Fruit fly (Drosophila melanogaster) whole organism, wandering third instar larva: Measurements from ENCODE around the gene mei-P22.

Experiments
- Abd-B ChIP-seq: fragments of >200 bp; optimal IDR thresholded peaks from 2 replicates; lab custom pipeline; 2017; ENCODE audit warnings: missing biosample characterization, missing genetic modification characterization
- CG32264 ChIP-seq: fragments of 200-800 bp; sonication (Bioruptor generic); optimal IDR thresholded peaks from 2 replicates; lab custom pipeline; 2016; ENCODE audit warnings: missing biosample characterization, missing genetic modification characterization
- CG9705 ChIP-seq: fragments of 200-800 bp; sonication (Bioruptor generic); optimal IDR thresholded peaks from 2 replicates; lab custom pipeline; 2018; ENCODE audit warnings: missing biosample characterization, mild to moderate bottlenecking, missing genetic modification characterization
- CrebA ChIP-seq: fragments of 200-800 bp; sonication (Bioruptor generic); optimal IDR thresholded peaks from 2 replicates; lab custom pipeline; 2016; ENCODE audit warnings: missing biosample characterization, mild to moderate bottlenecking, missing genetic modification characterization, borderline replicate concordance
- Dfd ChIP-seq: fragments of >200 bp; optimal IDR thresholded peaks from 2 replicates; lab custom pipeline; 2017; ENCODE audit warnings: missing biosample characterization, missing genetic modification characterization
- Dif ChIP-seq: fragments of 200-275, 200-300 bp; sonication (Bioruptor generic); optimal IDR thresholded peaks from 2 replicates; lab custom pipeline; 2018; ENCODE audit warnings: missing biosample characterization, missing genetic modification characterization; ENCODE audit not compliant: partially characterized antibody
- GATAd ChIP-seq: sonication (Bioruptor generic); optimal IDR thresholded peaks from 2 replicates; lab custom pipeline; 2016; ENCODE audit warnings: missing biosample characterization, missing genetic modification characterization
- HLH106 ChIP-seq: fragments of 200-800 bp; optimal IDR thresholded peaks from 3 replicates; lab custom pipeline; 2019; ENCODE audit warnings: missing biosample characterization, mild to moderate bottlenecking, missing genetic modification characterization, moderate library complexity
- Hnf4 ChIP-seq: fragments of 200-800 bp; sonication (Bioruptor generic); optimal IDR thresholded peaks from 2 replicates; lab custom pipeline; 2016; ENCODE audit warnings: missing biosample characterization, mild to moderate bottlenecking, missing genetic modification characterization
- Hr78 ChIP-seq: fragments of >200 bp; optimal IDR thresholded peaks from 2 replicates; lab custom pipeline; 2017; ENCODE audit warnings: missing biosample characterization, missing genetic modification characterization
- Hr83 ChIP-seq: fragments of 200-300 bp; sonication (Bioruptor generic); optimal IDR thresholded peaks from 2 replicates; lab custom pipeline; 2016; ENCODE audit warnings: missing biosample characterization, mild to moderate bottlenecking, missing genetic modification characterization, moderate library complexity; ENCODE audit not compliant: poor library complexity, severe bottlenecking
- Jra ChIP-seq: sonication (Bioruptor generic); optimal IDR thresholded peaks from 2 replicates; lab custom pipeline; 2016; ENCODE audit warnings: missing biosample characterization, missing genetic modification characterization
- Mio ChIP-seq: sonication (Bioruptor generic); optimal IDR thresholded peaks from 2 replicates; lab custom pipeline; 2016; ENCODE audit warnings: missing biosample characterization, missing genetic modification characterization
- Myc ChIP-seq: fragments of >200 bp; optimal IDR thresholded peaks from 2 replicates; lab custom pipeline; 2017
- N ChIP-seq: fragments of >200 bp; optimal IDR thresholded peaks from 2 replicates; lab custom pipeline; 2018; ENCODE audit warnings: missing biosample characterization, missing external identifiers, missing genetic modification characterization
- OdsH ChIP-seq: fragments of 200-800 bp; sonication (Bioruptor generic); optimal IDR thresholded peaks from 2 replicates; lab custom pipeline; 2016; ENCODE audit warnings: missing biosample characterization, mild to moderate bottlenecking, missing genetic modification characterization
- Rel ChIP-seq, 2 experiments: fragments of 200-800 bp; sonication (Bioruptor generic) in 1 of 2; optimal IDR thresholded peaks; 2 replicates in 1 of 2; 3 replicates in 1 of 2; lab custom pipeline; 2016 to 2019; ENCODE audit warnings: mild to moderate bottlenecking in 2 of 2, missing biosample characterization in 2 of 2, missing genetic modification characterization in 2 of 2, moderate library complexity in 1 of 2
- Sp1 ChIP-seq: fragments of 200-800 bp; sonication (Bioruptor generic); optimal IDR thresholded peaks from 3 replicates; lab custom pipeline; 2019; ENCODE audit warnings: missing biosample characterization, mild to moderate bottlenecking, missing genetic modification characterization, moderate library complexity
- Vsx2 ChIP-seq: fragments of 200-300, 225-300 bp; sonication (Bioruptor generic); optimal IDR thresholded peaks from 2 replicates; lab custom pipeline; 2018; ENCODE audit warnings: missing biosample characterization, missing genetic modification characterization; ENCODE audit not compliant: partially characterized antibody
- br ChIP-seq: fragments of 200-800 bp; sonication (Bioruptor generic); optimal IDR thresholded peaks from 2 replicates; lab custom pipeline; 2016; ENCODE audit warnings: missing biosample characterization, missing genetic modification characterization
- brk ChIP-seq: fragments of 200-800 bp; sonication (Bioruptor generic); optimal IDR thresholded peaks from 2 replicates; lab custom pipeline; 2016; ENCODE audit warnings: missing biosample characterization, mild to moderate bottlenecking, missing genetic modification characterization
- dl ChIP-seq, 2 experiments: fragments of 175-275, 200-275 bp in 1 of 2; fragments of 200-275 bp in 1 of 2; sonication (Bioruptor generic); optimal IDR thresholded peaks; lab custom pipeline; 2018; ENCODE audit warnings: mild to moderate bottlenecking in 2 of 2, missing biosample characterization in 2 of 2, missing genetic modification characterization in 2 of 2, moderate library complexity in 2 of 2; ENCODE audit not compliant: partially characterized antibody in 2 of 2, insufficient read depth in 1 of 2
- dmrt93B ChIP-seq: fragments of 200-800 bp; sonication (Bioruptor generic); optimal IDR thresholded peaks from 2 replicates; lab custom pipeline; 2018; ENCODE audit warnings: missing biosample characterization, mild to moderate bottlenecking, missing genetic modification characterization
- dsf ChIP-seq: sonication (Bioruptor generic); optimal IDR thresholded peaks from 2 replicates; lab custom pipeline; 2016; ENCODE audit warnings: missing biosample characterization, missing genetic modification characterization, borderline replicate concordance
- ey ChIP-seq: fragments of 200-800 bp; sonication (Bioruptor generic); optimal IDR thresholded peaks from 2 replicates; lab custom pipeline; 2016; ENCODE audit warnings: missing biosample characterization, missing genetic modification characterization
- foxo ChIP-seq, 2 experiments: fragments of 200-800 bp; sonication (Bioruptor generic); optimal IDR thresholded peaks; 2 replicates in 1 of 2; 3 replicates in 1 of 2; lab custom pipeline; 2016 to 2017; ENCODE audit warnings: missing biosample characterization in 2 of 2, missing genetic modification characterization in 2 of 2
- fru ChIP-seq: fragments of 200-800 bp; sonication (Bioruptor generic); optimal IDR thresholded peaks from 3 replicates; lab custom pipeline; 2016; ENCODE audit warnings: missing biosample characterization, mild to moderate bottlenecking, missing genetic modification characterization
- h ChIP-seq: fragments of 200-800 bp; sonication (Bioruptor generic); optimal IDR thresholded peaks from 3 replicates; lab custom pipeline; 2016; ENCODE audit warnings: missing biosample characterization, mild to moderate bottlenecking, missing genetic modification characterization
- jim ChIP-seq: fragments of 175-275, 200-325 bp; sonication (Bioruptor generic); optimal IDR thresholded peaks from 2 replicates; lab custom pipeline; 2016; ENCODE audit warnings: missing biosample characterization, mild to moderate bottlenecking, missing genetic modification characterization
- lola ChIP-seq: fragments of >200 bp; optimal IDR thresholded peaks from 2 replicates; lab custom pipeline; 2017; ENCODE audit warnings: missing biosample characterization, missing genetic modification characterization
- pan ChIP-seq: fragments of >200 bp; optimal IDR thresholded peaks from 2 replicates; lab custom pipeline; 2017
- psq ChIP-seq: fragments of 200-800 bp; sonication (Bioruptor generic); optimal IDR thresholded peaks from 3 replicates; lab custom pipeline; 2017; ENCODE audit warnings: missing biosample characterization, mild to moderate bottlenecking, missing genetic modification characterization, moderate library complexity
- rgr ChIP-seq: fragments of 200-800 bp; sonication (Bioruptor generic); optimal IDR thresholded peaks from 3 replicates; lab custom pipeline; 2016; ENCODE audit warnings: missing biosample characterization, mild to moderate bottlenecking, missing genetic modification characterization
- sage ChIP-seq: fragments of 200-800 bp; sonication (Bioruptor generic); optimal IDR thresholded peaks from 2 replicates; lab custom pipeline; 2016; ENCODE audit warnings: missing biosample characterization, mild to moderate bottlenecking, missing genetic modification characterization
- sv ChIP-seq: fragments of 200-800 bp; sonication (Bioruptor generic); optimal IDR thresholded peaks from 3 replicates; lab custom pipeline; 2016; ENCODE audit warnings: missing biosample characterization, missing genetic modification characterization
- tai ChIP-seq: sonication (Bioruptor generic); optimal IDR thresholded peaks from 2 replicates; lab custom pipeline; 2016; ENCODE audit warnings: missing biosample characterization, missing genetic modification characterization
- usp ChIP-seq: fragments of >200 bp; optimal IDR thresholded peaks from 2 replicates; lab custom pipeline; 2017; ENCODE audit warnings: missing biosample characterization, missing genetic modification characterization
- woc ChIP-seq: sonication (Bioruptor generic); optimal IDR thresholded peaks from 2 replicates; lab custom pipeline; 2016; ENCODE audit warnings: missing biosample characterization, mild to moderate bottlenecking, missing genetic modification characterization

The mei-P22 gene

DNA sequence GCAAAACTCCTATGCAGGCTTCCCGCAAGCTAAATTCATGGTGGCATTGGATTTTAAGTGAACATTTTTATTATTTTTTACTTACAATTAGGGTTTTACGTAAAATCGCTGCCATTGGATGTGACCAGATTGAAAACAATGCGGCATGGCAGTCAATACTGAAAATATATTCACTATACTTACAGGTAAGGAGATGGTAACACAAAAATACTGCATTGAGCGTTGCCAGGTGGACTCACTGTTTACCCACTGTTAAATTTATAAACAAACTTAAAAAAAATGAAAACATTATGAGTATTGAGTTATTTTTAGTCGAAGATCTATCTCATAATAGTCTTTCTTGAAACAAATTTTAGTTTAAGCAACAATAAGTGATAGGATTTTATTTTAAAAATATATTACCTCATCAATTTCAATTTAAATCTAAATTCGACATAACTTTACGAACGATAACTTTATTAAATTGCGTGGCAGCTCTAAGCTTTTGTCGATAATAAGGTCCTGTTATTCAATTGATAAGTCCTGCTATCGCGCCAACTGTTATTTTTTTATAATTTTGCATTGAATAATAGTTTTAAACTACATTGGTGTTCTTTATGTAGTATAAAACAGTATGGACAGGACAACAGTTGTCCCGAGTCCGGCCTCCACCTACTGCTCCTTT, at the start of gene mei-P22, which contains the start of gene mRpL50:
TSS of gene mei-P22 (plus strand) at position 614 of the 664 bp plus-strand sequence.
TSS of gene mRpL50 (minus strand) at position 159 of the 664 bp plus-strand sequence.
- no peak for TF ChIP-seq jim
- TF ChIP-seq Sp1 (GFP tag; lab: Kevin White, UChicago) = no peak
- no peak for TF ChIP-seq Hnf4 (GFP tag; lab: Kevin White, UChicago)
- no peak for TF ChIP-seq HLH106 (tag; lab: Kevin White, UChicago)
- TF ChIP-seq Vsx2 (GFP tag; lab: Kevin White, UChicago) = no peak
- no peak for TF ChIP-seq Dif (GFP tag; lab: Kevin White, UChicago)
- TF ChIP-seq rgr (GFP tag; lab: Kevin White, UChicago) = peak; percentile 88
- TF ChIP-seq Mio (GFP tag; lab: Kevin White, UChicago) = no peak
- TF ChIP-seq OdsH (GFP tag; lab: Kevin White, UChicago) = no peak
- TF ChIP-seq Myc = no peak
- no peak for TF ChIP-seq N (GFP tag; lab: Kevin White, UChicago)
- TF ChIP-seq CrebA (GFP tag; lab: Kevin White, UChicago) = no peak
- TF ChIP-seq pan (lab: Kevin White, UChicago) = no peak
- TF ChIP-seq lola (GFP tag; lab: Kevin White, UChicago) = no peak
- TF ChIP-seq foxo (GFP tag; optimal IDR thresholded peaks at IDR 0.05; lab: Kevin White, UChicago) = peak in 1 of 2 experiments; percentile 43
- TF ChIP-seq br (GFP tag; lab: Kevin White, UChicago) = no peak
- no peak for TF ChIP-seq dsf (GFP tag; lab: Kevin White, UChicago)
- peak; percentile 18 for TF ChIP-seq ey (GFP tag; lab: Kevin White, UChicago)
- peak; percentile 4 for TF ChIP-seq woc
- TF ChIP-seq Hr78 = no peak
- TF ChIP-seq tai (GFP tag; lab: Kevin White, UChicago) = no peak
- no peak for TF ChIP-seq Dfd (GFP tag; lab: Kevin White, UChicago)
- no peak for TF ChIP-seq CG32264 (GFP tag; lab: Kevin White, UChicago)
- TF ChIP-seq usp = no peak
- TF ChIP-seq Rel (GFP tag; optimal IDR thresholded peaks at IDR 0.05; lab: Kevin White, UChicago) = no peak
- TF ChIP-seq Rel (tag; optimal IDR thresholded peaks at IDR 0.05; lab: Kevin White, UChicago) = peak; percentile 24
- no peak for TF ChIP-seq brk (GFP tag; lab: Kevin White, UChicago)
- peak; percentile 45 for TF ChIP-seq Hr83
- peak; percentile 21 for TF ChIP-seq Jra (GFP tag; lab: Kevin White, UChicago)
- peak; percentile 15 for TF ChIP-seq h
- no peak for TF ChIP-seq GATAd (GFP tag; lab: Kevin White, UChicago)
- no peak for TF ChIP-seq dl (GFP tag; optimal IDR thresholded peaks at IDR 0.05; lab: Kevin White, UChicago; ENCODE audit: insufficient read depth in 1 of 2, partially characterized antibody in 2 of 2)
- TF ChIP-seq dmrt93B (GFP tag; lab: Kevin White, UChicago) = no peak
- TF ChIP-seq fru (GFP tag; lab: Kevin White, UChicago) = no peak
- no peak for TF ChIP-seq Abd-B (GFP tag; lab: Kevin White, UChicago)
- TF ChIP-seq psq (GFP tag; lab: Kevin White, UChicago) = no peak
- TF ChIP-seq sage = no peak
- TF ChIP-seq sv (GFP tag; lab: Kevin White, UChicago) = no peak
- no peak for TF ChIP-seq CG9705 (GFP tag; lab: Kevin White, UChicago)

DNA sequence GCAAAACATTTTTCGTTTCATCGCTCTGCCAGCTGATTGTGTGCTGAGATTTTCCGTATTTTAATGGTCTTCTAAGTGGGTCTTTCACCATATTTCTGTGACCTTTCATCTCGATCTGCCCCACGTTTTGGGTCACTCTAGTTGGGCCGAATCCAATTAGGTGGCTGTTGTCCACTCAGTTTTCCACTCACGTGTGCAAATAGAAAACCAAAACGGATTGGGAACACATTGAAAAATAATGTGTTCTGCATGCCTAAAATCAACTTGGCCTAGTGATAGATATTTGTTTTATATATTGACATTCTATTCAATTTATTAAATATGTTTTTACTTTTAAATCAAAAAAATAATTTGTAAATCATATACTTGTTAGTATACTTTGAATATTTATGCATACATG, 10.0 kb upstream of the mei-P22 start, which contains the start of gene CG14826:
TSS of gene CG14826 (plus strand) at position 301 of the 400 bp plus-strand sequence.
- TF ChIP-seq Hr78 (no peak), Dif (GFP tag; lab: Kevin White, UChicago) (no peak), dsf (GFP tag; lab: Kevin White, UChicago) (no peak), Sp1 (GFP tag; lab: Kevin White, UChicago) (no peak), dl (GFP tag; optimal IDR thresholded peaks at IDR 0.05; lab: Kevin White, UChicago; ENCODE audit: insufficient read depth in 1 of 2, partially characterized antibody in 2 of 2) (no peak), woc (no peak), sv (GFP tag; lab: Kevin White, UChicago) (no peak), rgr (GFP tag; lab: Kevin White, UChicago) (no peak), pan (lab: Kevin White, UChicago) (no peak), lola (GFP tag; lab: Kevin White, UChicago) (no peak), HLH106 (tag; lab: Kevin White, UChicago) (no peak), N (GFP tag; lab: Kevin White, UChicago) (no peak), CrebA (GFP tag; lab: Kevin White, UChicago) (no peak), foxo (GFP tag; optimal IDR thresholded peaks at IDR 0.05; lab: Kevin White, UChicago) (no peak), jim (no peak), Rel (GFP tag; optimal IDR thresholded peaks at IDR 0.05; lab: Kevin White, UChicago) (no peak), Rel (tag; optimal IDR thresholded peaks at IDR 0.05; lab: Kevin White, UChicago) (no peak)
- TF ChIP-seq, all 38 proteins: peak for 0
